Worm (Caenorhabditis elegans) whole organism, L3 larva: Measurements from ENCODE around the gene prx-10.

ENCODE experiments used
- egl-27 ChIP-seq: sonication (generic microtip); optimal IDR thresholded peaks from 4 replicates; lab custom pipeline; 2017; ENCODE audit warnings: missing biosample characterization, missing genetic modification reagents, missing genetic modification characterization
- lin-39 ChIP-seq: fragments of 150-350 bp; optimal IDR thresholded peaks from 2 replicates; lab custom pipeline; 2018; ENCODE audit warnings: missing biosample characterization, missing genetic modification reagents, missing genetic modification characterization
- nhr-237 ChIP-seq: fragments of 150-350 bp; optimal IDR thresholded peaks from 2 replicates; lab custom pipeline; 2014; ENCODE audit warnings: missing biosample characterization, missing genetic modification characterization
- skn-1 ChIP-seq: fragments of 150-350 bp; optimal IDR thresholded peaks from 2 replicates; lab custom pipeline; 2014; ENCODE audit warnings: missing biosample characterization, missing genetic modification characterization
- unc-39 ChIP-seq: sonication (generic microtip); optimal IDR thresholded peaks from 4 replicates; lab custom pipeline; 2017; ENCODE audit warnings: missing biosample characterization, missing genetic modification characterization

- TF ChIP-seq egl-27 (no peak), lin-39 (no peak), nhr-237 (tag; lab: Kevin White, UChicago) (no peak), unc-39 (tag; lab: Kevin White, UChicago) (no peak), skn-1 (tag; lab: Kevin White, UChicago) (no peak)
Measured at ce11 chrIII:5244539-5244938, 8.3 kb downstream of the prx-10 start, which contains the start of gene cnd-1.
